Worm (Caenorhabditis elegans) whole organism, L2 larva: Measurements from ENCODE around the gene exl-1.

Experiments used
- blmp-1 ChIP-seq: sonication (generic microtip); optimal IDR thresholded peaks from 2 replicates; lab custom pipeline; 2017; ENCODE audit warnings: missing genetic modification characterization, mild to moderate bottlenecking, missing compliant biosample characterization, antibody characterized with exemption, moderate library complexity; ENCODE audit not compliant: insufficient read depth
- egl-27 ChIP-seq: sonication (generic microtip); optimal IDR thresholded peaks from 3 replicates; lab custom pipeline; 2017; ENCODE audit warnings: missing biosample characterization, missing genetic modification reagents, missing genetic modification characterization
- lin-13 ChIP-seq: fragments of 150-350 bp; optimal IDR thresholded peaks from 2 replicates; lab custom pipeline; 2014; ENCODE audit warnings: missing biosample characterization, missing genetic modification reagents, missing genetic modification characterization
- nhr-237 ChIP-seq: fragments of 150-350 bp; optimal IDR thresholded peaks from 2 replicates; lab custom pipeline; 2014; ENCODE audit warnings: missing biosample characterization, missing genetic modification characterization
- nhr-77 ChIP-seq: fragments of 150-350 bp; optimal IDR thresholded peaks from 2 replicates; lab custom pipeline; 2014; ENCODE audit warnings: missing biosample characterization, missing genetic modification characterization

ce11 chrII:14413035-14413525 is at the start of gene exl-1:
- TF ChIP-seq lin-13 (GFP tag; lab: Kevin White, UChicago) (no peak), egl-27 (no peak), nhr-237 (tag; lab: Kevin White, UChicago) (no peak), blmp-1 (tag; lab: Kevin White, UChicago) (no peak), nhr-77 (no peak)
